Worm (Caenorhabditis elegans) whole organism, young adult: ENCODE measurements around the gene F40F8.3.
A peak's percentile ranks its signal among the peaks of the same experiment; 100 is the strongest.

Experiments
- B0261.1 ChIP-seq: sonication (generic microtip); optimal IDR thresholded peaks from 2 replicates; lab custom pipeline; 2016; ENCODE audit warnings: mild to moderate bottlenecking, missing genetic modification characterization, moderate library complexity, missing compliant biosample characterization
- F39B2.1 ChIP-seq: fragments of 200-800 bp; sonication (Bioruptor generic); IDR thresholded peaks from 2 replicates; pipeline ENCODE4 v1.3.6; 2022; ENCODE audit warnings: missing genetic modification reagents, missing genetic modification characterization, missing compliant biosample characterization
- F49E8.2 ChIP-seq: sonication (generic microtip); optimal IDR thresholded peaks from 3 replicates; lab custom pipeline; 2017; ENCODE audit warnings: missing genetic modification characterization, mild to moderate bottlenecking, missing compliant biosample characterization, antibody characterized with exemption, moderate library complexity; ENCODE audit not compliant: insufficient read depth
- K12H6.12 ChIP-seq: fragments of 200-800 bp; sonication (Bioruptor generic); optimal IDR thresholded peaks from 2 replicates; lab custom pipeline; 2018; ENCODE audit warnings: mild to moderate bottlenecking, missing genetic modification characterization, missing compliant biosample characterization
- Y53G8AR.9 ChIP-seq: fragments of 200-800 bp; sonication (Bioruptor generic); conservative IDR thresholded peaks from 2 replicates; pipeline ENCODE4 v1.3.6; 2022; ENCODE audit warnings: missing genetic modification reagents, missing genetic modification characterization, missing compliant biosample characterization
- Y56A3A.18 ChIP-seq: fragments of 200-800 bp; sonication (Bioruptor generic); IDR thresholded peaks from 2 replicates; pipeline ENCODE4 v1.3.6; 2022; ENCODE audit warnings: missing genetic modification reagents, missing genetic modification characterization, missing compliant biosample characterization
- Y67H2A.10 ChIP-seq: fragments of 200-800 bp; sonication (Bioruptor generic); conservative IDR thresholded peaks from 2 replicates; pipeline ENCODE4 v1.3.6; 2022; ENCODE audit warnings: missing genetic modification reagents, missing genetic modification characterization, missing compliant biosample characterization
- aptf-2 ChIP-seq: fragments of 200-800 bp; sonication (Bioruptor generic); conservative IDR thresholded peaks from 2 replicates; pipeline ENCODE4 v1.3.6; 2022; ENCODE audit warnings: missing genetic modification reagents, missing genetic modification characterization, missing compliant biosample characterization
- attf-3 ChIP-seq: fragments of 200-800 bp; sonication (Bioruptor generic); conservative IDR thresholded peaks from 2 replicates; pipeline ENCODE4 v1.3.6; 2022; ENCODE audit warnings: missing genetic modification reagents, missing genetic modification characterization, missing compliant biosample characterization
- attf-6 ChIP-seq: fragments of 200-800 bp; sonication (Bioruptor generic); IDR thresholded peaks from 2 replicates; pipeline ENCODE4 v1.3.6; 2022; ENCODE audit warnings: missing genetic modification reagents, missing genetic modification characterization, missing compliant biosample characterization
- ceh-40 ChIP-seq: fragments of 200-800 bp; sonication (Bioruptor generic); IDR thresholded peaks from 2 replicates; pipeline ENCODE4 v1.3.6; 2022; ENCODE audit warnings: missing genetic modification characterization, missing compliant biosample characterization
- ceh-79 ChIP-seq: sonication (generic microtip); optimal IDR thresholded peaks from 2 replicates; lab custom pipeline; 2017; ENCODE audit warnings: mild to moderate bottlenecking, missing genetic modification characterization, missing compliant biosample characterization
- ceh-91 ChIP-seq: fragments of 200-800 bp; sonication (Bioruptor generic); IDR thresholded peaks from 2 replicates; pipeline ENCODE4 v1.3.6; 2022; ENCODE audit warnings: missing genetic modification reagents, missing genetic modification characterization, missing compliant biosample characterization
- dox-1 ChIP-seq: fragments of 200-800 bp; sonication (Bioruptor generic); IDR thresholded peaks from 2 replicates; pipeline ENCODE4 v1.3.6; 2022; ENCODE audit warnings: missing genetic modification reagents, missing genetic modification characterization, missing compliant biosample characterization
- dpff-1 ChIP-seq: sonication (generic microtip); optimal IDR thresholded peaks from 2 replicates; lab custom pipeline; 2017; ENCODE audit warnings: mild to moderate bottlenecking, missing genetic modification characterization, missing compliant biosample characterization
- dpl-1 ChIP-seq: fragments of 150-350 bp; optimal IDR thresholded peaks from 2 replicates; lab custom pipeline; 2014; ENCODE audit warnings: missing biosample characterization, missing genetic modification reagents, missing genetic modification characterization
- egl-18 ChIP-seq: fragments of 200-800 bp; sonication (Bioruptor generic); IDR thresholded peaks from 2 replicates; pipeline ENCODE4 v1.3.6; 2022; ENCODE audit warnings: missing genetic modification reagents, missing genetic modification characterization, missing compliant biosample characterization
- egl-44 ChIP-seq: fragments of 200-800 bp; sonication (Bioruptor generic); IDR thresholded peaks from 2 replicates; pipeline ENCODE4 v1.3.6; 2022; ENCODE audit warnings: missing genetic modification reagents, missing genetic modification characterization, missing compliant biosample characterization
- hrde-1 ChIP-seq: sonication (generic microtip); optimal IDR thresholded peaks from 2 replicates; lab custom pipeline; 2016; ENCODE audit warnings: missing genetic modification characterization, mild to moderate bottlenecking, missing compliant biosample characterization, moderate library complexity, missing genotype, missing genetic modification reagents, borderline replicate concordance
- let-526 ChIP-seq: fragments of 200-800 bp; sonication (Bioruptor generic); IDR thresholded peaks from 2 replicates; pipeline ENCODE4 v1.3.6; 2022; ENCODE audit warnings: missing genetic modification reagents, missing genetic modification characterization, missing compliant biosample characterization
- let-607 ChIP-seq, 2 experiments: fragments of 200-800 bp in 1 of 2; sonication (Bioruptor generic) in 1 of 2; sonication (generic microtip) in 1 of 2; optimal IDR thresholded peaks; 2 replicates each; lab custom pipeline; 2016 to 2018; ENCODE audit warnings: mild to moderate bottlenecking in 2 of 2, missing compliant biosample characterization in 2 of 2, missing genetic modification characterization in 2 of 2, moderate library complexity in 2 of 2, missing genotype in 1 of 2
- lir-1 ChIP-seq: fragments of 200-800 bp; sonication (Bioruptor generic); conservative IDR thresholded peaks from 2 replicates; pipeline ENCODE4 v1.3.6; 2022; ENCODE audit warnings: missing genetic modification reagents, missing genetic modification characterization, missing compliant biosample characterization
- madf-8 ChIP-seq: fragments of 200-800 bp; sonication (Bioruptor generic); conservative IDR thresholded peaks from 2 replicates; pipeline ENCODE4 v1.3.6; 2022; ENCODE audit warnings: missing genetic modification reagents, missing genetic modification characterization, missing compliant biosample characterization
- mcd-1 ChIP-seq: fragments of 200-800 bp; sonication (Bioruptor generic); IDR thresholded peaks from 2 replicates; pipeline ENCODE4 v1.3.6; 2022; ENCODE audit warnings: missing genetic modification reagents, missing genetic modification characterization, missing compliant biosample characterization
- nfya-1 ChIP-seq: sonication (generic microtip); optimal IDR thresholded peaks from 2 replicates; lab custom pipeline; 2017; ENCODE audit warnings: antibody characterized with exemption, missing compliant biosample characterization, missing genetic modification characterization, borderline replicate concordance; ENCODE audit not compliant: insufficient read depth
- nfya-2 ChIP-seq: fragments of 200-800 bp; sonication (Bioruptor generic); IDR thresholded peaks from 2 replicates; pipeline ENCODE4 v1.3.6; 2022; ENCODE audit warnings: missing genetic modification reagents, missing genetic modification characterization, missing compliant biosample characterization
- nhr-27 ChIP-seq: fragments of 200-800 bp; sonication (Bioruptor generic); optimal IDR thresholded peaks from 2 replicates; lab custom pipeline; 2018; ENCODE audit warnings: mild to moderate bottlenecking, missing genetic modification characterization, moderate library complexity, missing compliant biosample characterization
- nhr-80 ChIP-seq: sonication (generic microtip); optimal IDR thresholded peaks from 2 replicates; lab custom pipeline; 2016; ENCODE audit warnings: missing genetic modification characterization, missing compliant biosample characterization
- nhr-90 ChIP-seq: sonication (generic microtip); optimal IDR thresholded peaks from 2 replicates; lab custom pipeline; 2016; ENCODE audit warnings: missing genotype, mild to moderate bottlenecking, missing genetic modification characterization, missing compliant biosample characterization
- pbrm-1 ChIP-seq: fragments of 200-800 bp; sonication (Bioruptor generic); IDR thresholded peaks from 2 replicates; pipeline ENCODE4 v1.3.6; 2022; ENCODE audit warnings: missing genetic modification reagents, missing genetic modification characterization, missing compliant biosample characterization
- rcor-1 ChIP-seq: fragments of 200-800 bp; sonication (Bioruptor generic); IDR thresholded peaks from 2 replicates; pipeline ENCODE4 v1.3.6; 2022; ENCODE audit warnings: missing genetic modification reagents, missing genetic modification characterization, missing compliant biosample characterization
- snpc-1.3 ChIP-seq: sonication (generic microtip); optimal IDR thresholded peaks from 2 replicates; lab custom pipeline; 2017; ENCODE audit warnings: missing genetic modification characterization, mild to moderate bottlenecking, missing compliant biosample characterization, antibody characterized with exemption, moderate library complexity, missing genotype, missing genetic modification reagents; ENCODE audit not compliant: insufficient read depth
- snpc-4 ChIP-seq, 5 experiments: fragments of 150-350 bp in 1 of 5; sonication (generic microtip) in 4 of 5; optimal IDR thresholded peaks; 2 replicates each; lab custom pipeline; 2014 to 2018; ENCODE audit warnings: missing genetic modification characterization in 5 of 5, missing biosample characterization in 3 of 5, antibody characterized with exemption in 2 of 5, mild to moderate bottlenecking in 2 of 5, missing compliant biosample characterization in 2 of 5, missing genotype in 2 of 5, moderate library complexity in 2 of 5, missing genetic modification reagents in 1 of 5
- tbp1 ChIP-seq: fragments of 200-800 bp; sonication (Bioruptor generic); optimal IDR thresholded peaks from 2 replicates; lab custom pipeline; 2018; ENCODE audit warnings: mild to moderate bottlenecking, missing genetic modification characterization, missing compliant biosample characterization
- tlf-1 ChIP-seq: fragments of 200-800 bp; sonication (Bioruptor generic); optimal IDR thresholded peaks from 2 replicates; lab custom pipeline; 2018; ENCODE audit warnings: mild to moderate bottlenecking, missing genetic modification characterization, missing compliant biosample characterization
- ztf-3 ChIP-seq: fragments of 200-800 bp; sonication (Bioruptor generic); optimal IDR thresholded peaks from 2 replicates; lab custom pipeline; 2018; ENCODE audit warnings: mild to moderate bottlenecking, missing genetic modification characterization, missing compliant biosample characterization
- ztf-6 ChIP-seq: fragments of 200-800 bp; sonication (Bioruptor generic); IDR thresholded peaks from 2 replicates; pipeline ENCODE4 v1.3.6; 2022; ENCODE audit warnings: missing genetic modification reagents, missing genetic modification characterization, missing compliant biosample characterization

F40F8.3 gene

ce11 chrII:11107828-11108227 is 21.3 kb upstream of the F40F8.3 start, which contains the start of gene apc-17:
TSS of gene apc-17 (plus strand) at chrII:11108128.
- peak; percentile 22 for TF ChIP-seq F49E8.2
- TF ChIP-seq egl-18 (GFP tag; lab: Robert Waterston, UW) = no peak
- TF ChIP-seq rcor-1 (GFP tag; lab: Robert Waterston, UW) = no peak

ce11 chrII:11110419-11110818 is 18.7 kb upstream of the F40F8.3 start:
- TF ChIP-seq dpff-1 (tag; lab: Kevin White, UChicago) = no peak
- TF ChIP-seq Y56A3A.18 (GFP tag; lab: Robert Waterston, UW) = no peak
- TF ChIP-seq attf-6 (GFP tag; lab: Robert Waterston, UW) = no peak
- TF ChIP-seq Y67H2A.10 (GFP tag; lab: Robert Waterston, UW) = no peak
- no peak for TF ChIP-seq dpl-1 (GFP tag; lab: Kevin White, UChicago)
- no peak for TF ChIP-seq nfya-2
- TF ChIP-seq ceh-79 (tag; lab: Kevin White, UChicago) = no peak
- TF ChIP-seq let-526 (GFP tag; lab: Robert Waterston, UW) = no peak
- TF ChIP-seq egl-44 (GFP tag; lab: Robert Waterston, UW) = no peak
- no peak for TF ChIP-seq F39B2.1 (GFP tag; lab: Robert Waterston, UW)

ce11 chrII:11111107-11111506 is 18.0 kb upstream of the F40F8.3 start, which contains the start of gene glb-4:
TSS of gene glb-4 (minus strand) at chrII:11111207.
- no peak for TF ChIP-seq tlf-1 (GFP tag; lab: Kevin White, UChicago)
- TF ChIP-seq nhr-90 (tag; lab: Kevin White, UChicago) = no peak
- no peak for TF ChIP-seq lir-1
- no peak for TF ChIP-seq dpl-1 (GFP tag; lab: Kevin White, UChicago)
- no peak for TF ChIP-seq mcd-1 (GFP tag; lab: Robert Waterston, UW)
- TF ChIP-seq snpc-1.3 (tag; lab: Kevin White, UChicago) = no peak
- no peak for TF ChIP-seq madf-8 (GFP tag; lab: Robert Waterston, UW)
- TF ChIP-seq aptf-2 (GFP tag; lab: Robert Waterston, UW) = no peak
- TF ChIP-seq nhr-80 = no peak
- no peak for TF ChIP-seq ceh-91 (GFP tag; lab: Robert Waterston, UW)
- TF ChIP-seq nfya-1 = no peak
- no peak for TF ChIP-seq let-607 (tag; optimal IDR thresholded peaks at IDR 0.05; lab: Kevin White, UChicago)
- TF ChIP-seq tbp1 = no peak
- TF ChIP-seq pbrm-1 (GFP tag; lab: Robert Waterston, UW) = no peak
- TF ChIP-seq ceh-40 = no peak
- no peak for TF ChIP-seq Y53G8AR.9 (GFP tag; lab: Robert Waterston, UW)
- TF ChIP-seq, all 124 proteins: peak for 0

ce11 chrII:11112419-11112818 is 16.7 kb upstream of the F40F8.3 start, which contains the start of gene mat-2:
TSS of gene mat-2 (plus strand) at chrII:11112719.
- no peak for TF ChIP-seq B0261.1
- TF ChIP-seq dox-1 (GFP tag; lab: Robert Waterston, UW) = no peak
- no peak for TF ChIP-seq K12H6.12 (tag; lab: Kevin White, UChicago)
- TF ChIP-seq ztf-6 (GFP tag; lab: Robert Waterston, UW) = no peak
- TF ChIP-seq F39B2.1 (GFP tag; lab: Robert Waterston, UW) = no peak
- TF ChIP-seq snpc-4 (GFP tag; optimal IDR thresholded peaks at IDR 0.05; lab: Kevin White, UChicago) = no peak
- TF ChIP-seq snpc-4 (tag; optimal IDR thresholded peaks at IDR 0.05; lab: Kevin White, UChicago) = no peak
- TF ChIP-seq attf-3 (GFP tag; lab: Robert Waterston, UW) = no peak
- TF ChIP-seq nfya-1 = no peak
- no peak for TF ChIP-seq ztf-3 (GFP tag; lab: Kevin White, UChicago)
- TF ChIP-seq nhr-27 (tag; lab: Kevin White, UChicago) = no peak
- no peak for TF ChIP-seq hrde-1 (tag; lab: Kevin White, UChicago)
- TF ChIP-seq, all 124 proteins: peak for 0
